Worm (Caenorhabditis elegans): ENCODE measurements around the gene rol-1.
A peak's percentile ranks its signal among the peaks of the same experiment; 100 is the strongest.

rol-1 gene

ce11 chrII:12208741-12209140 is 36.4 kb downstream of the rol-1 start:
- TF ChIP-seq lin-11 (tag; optimal IDR thresholded peaks at IDR 0.05) = no peak

- TF ChIP-seq R02D3.7 (tag; optimal IDR thresholded peaks at IDR 0.05) = no peak
- TF ChIP-seq nhr-129 (tag; optimal IDR thresholded peaks at IDR 0.05) = no peak
- no peak for TF ChIP-seq ztf-11 (tag; optimal IDR thresholded peaks at IDR 0.05)
- TF ChIP-seq nhr-6 (tag; optimal IDR thresholded peaks at IDR 0.05) = no peak
- TF ChIP-seq unc-39 (tag; optimal IDR thresholded peaks at IDR 0.05) = no peak
- no peak for TF ChIP-seq ztf-1 (GFP tag; conservative IDR thresholded peaks at IDR 0.05)
- no peak for TF ChIP-seq snpc-4 (tag; optimal IDR thresholded peaks at IDR 0.05)
- TF ChIP-seq Y55F3AM.14 (GFP tag; optimal IDR thresholded peaks at IDR 0.05) = no peak
- TF ChIP-seq nhr-21 (tag; optimal IDR thresholded peaks at IDR 0.05) = no peak
Measured at ce11 chrII:12211652-12212245, 39.4 kb downstream of the rol-1 start.

ce11 chrII:12214562-12214961 is 42.2 kb downstream of the rol-1 start:
- no peak for TF ChIP-seq nhr-11 (tag; optimal IDR thresholded peaks at IDR 0.05)
- no peak for TF ChIP-seq lsy-2 (tag; optimal IDR thresholded peaks at IDR 0.05)
- no peak for TF ChIP-seq mbf-1 (tag; optimal IDR thresholded peaks at IDR 0.05)
- TF ChIP-seq elt-3 (tag; optimal IDR thresholded peaks at IDR 0.05) = no peak
- TF ChIP-seq nhr-25 (tag; optimal IDR thresholded peaks at IDR 0.05) = no peak
- no peak for TF ChIP-seq fos-1 (tag; optimal IDR thresholded peaks at IDR 0.05)
- no peak for TF ChIP-seq nhr-129 (tag; optimal IDR thresholded peaks at IDR 0.05)
- TF ChIP-seq peb-1 (tag; optimal IDR thresholded peaks at IDR 0.05) = no peak
- no peak for TF ChIP-seq sma-3 (GFP tag; optimal IDR thresholded peaks at IDR 0.05)
- TF ChIP-seq egl-27 (tag; optimal IDR thresholded peaks at IDR 0.05) = no peak
- TF ChIP-seq zag-1 (tag; optimal IDR thresholded peaks at IDR 0.05) = no peak
- no peak for TF ChIP-seq elt-1 (tag; optimal IDR thresholded peaks at IDR 0.05)
- no peak for TF ChIP-seq unc-39 (tag; optimal IDR thresholded peaks at IDR 0.05)
- TF ChIP-seq nhr-10 (tag; optimal IDR thresholded peaks at IDR 0.05) = no peak
- no peak for TF ChIP-seq unc-62 (GFP tag; optimal IDR thresholded peaks at IDR 0.05)
- TF ChIP-seq crh-2 (tag; optimal IDR thresholded peaks at IDR 0.05) = no peak
- TF ChIP-seq ceh-16 (tag; optimal IDR thresholded peaks at IDR 0.05) = no peak

- TF ChIP-seq ztf-11 (tag; optimal IDR thresholded peaks at IDR 0.05) (no peak), mbf-1 (tag; optimal IDR thresholded peaks at IDR 0.05) (no peak), aly-2 (tag; optimal IDR thresholded peaks at IDR 0.05) (no peak), peb-1 (tag; optimal IDR thresholded peaks at IDR 0.05) (no peak), sem-4 (tag; optimal IDR thresholded peaks at IDR 0.05) (peak; percentile 47), dmd-4 (tag; optimal IDR thresholded peaks at IDR 0.05) (no peak), egl-27 (tag; optimal IDR thresholded peaks at IDR 0.05) (peak; percentile 37), nhr-23 (tag; optimal IDR thresholded peaks at IDR 0.05) (no peak), snpc-4 (tag; optimal IDR thresholded peaks at IDR 0.05) (peak; percentile 92), nhr-77 (tag; optimal IDR thresholded peaks at IDR 0.05) (no peak), Y55F3AM.14 (GFP tag; optimal IDR thresholded peaks at IDR 0.05) (peak; percentile 34), mab-5 (tag; optimal IDR thresholded peaks at IDR 0.05) (peak; percentile 68), lsy-2 (tag; optimal IDR thresholded peaks at IDR 0.05) (peak; percentile 40 to 73), nhr-25 (tag; optimal IDR thresholded peaks at IDR 0.05) (peak; percentile 62), alr-1 (tag; optimal IDR thresholded peaks at IDR 0.05) (no peak), C34F6.9 (tag; optimal IDR thresholded peaks at IDR 0.05) (peak; percentile 86), nhr-11 (tag; optimal IDR thresholded peaks at IDR 0.05) (no peak), gmeb-1 (tag; optimal IDR thresholded peaks at IDR 0.05) (peak; percentile 54), fos-1 (tag; optimal IDR thresholded peaks at IDR 0.05) (peak; percentile 79), elt-1 (tag; optimal IDR thresholded peaks at IDR 0.05) (no peak), sma-3 (GFP tag; optimal IDR thresholded peaks at IDR 0.05) (peak; percentile 77), ztf-1 (GFP tag; conservative IDR thresholded peaks at IDR 0.05) (no peak), nhr-6 (tag; optimal IDR thresholded peaks at IDR 0.05) (no peak), nhr-129 (tag; optimal IDR thresholded peaks at IDR 0.05) (peak; percentile 93), unc-55 (GFP tag; optimal IDR thresholded peaks at IDR 0.05) (peak; percentile 72), sma-9 (GFP tag; optimal IDR thresholded peaks at IDR 0.05) (peak; percentile 42), sma-9 (tag; optimal IDR thresholded peaks at IDR 0.05) (no peak), elt-3 (tag; optimal IDR thresholded peaks at IDR 0.05) (no peak), nhr-10 (tag; optimal IDR thresholded peaks at IDR 0.05) (no peak), lin-11 (tag; optimal IDR thresholded peaks at IDR 0.05) (peak; percentile 66), skn-1 (tag; optimal IDR thresholded peaks at IDR 0.05) (no peak), unc-39 (tag; optimal IDR thresholded peaks at IDR 0.05) (no peak), ceh-82 (tag; optimal IDR thresholded peaks at IDR 0.05) (peak; percentile 31), blmp-1 (tag; optimal IDR thresholded peaks at IDR 0.05; ENCODE audit: insufficient read depth) (peak; percentile 62), nhr-237 (tag; optimal IDR thresholded peaks at IDR 0.05) (no peak), lin-39 (tag; optimal IDR thresholded peaks at IDR 0.05) (no peak), zag-1 (tag; optimal IDR thresholded peaks at IDR 0.05) (peak; percentile 57), ztf-4 (tag; optimal IDR thresholded peaks at IDR 0.05) (peak; percentile 5), unc-62 (GFP tag; optimal IDR thresholded peaks at IDR 0.05) (no peak), ceh-16 (tag; optimal IDR thresholded peaks at IDR 0.05) (no peak), R02D3.7 (tag; optimal IDR thresholded peaks at IDR 0.05) (no peak), F13H6.1 (tag; optimal IDR thresholded peaks at IDR 0.05) (peak; percentile 91), nhr-12 (tag; optimal IDR thresholded peaks at IDR 0.05) (no peak)
Measured at ce11 chrII:12222524-12222923, 50.2 kb downstream of the rol-1 start.
